Worm (Caenorhabditis elegans) whole organism, young adult: ENCODE results near the gene klp-7.
"Not testable (repeated sequence)": the region's sequence is repeated elsewhere in the genome, so short reads cannot be mapped to it uniquely, and the experiment has no call there.

Experiments
- B0035.1 ChIP-seq: sonication (generic microtip); optimal IDR thresholded peaks from 2 replicates; lab custom pipeline; 2016; ENCODE audit warnings: missing genetic modification characterization, mild to moderate bottlenecking, missing compliant biosample characterization, missing genotype, missing genetic modification reagents
- B0336.3 ChIP-seq: fragments of 200-800 bp; sonication (Bioruptor generic); IDR thresholded peaks from 2 replicates; pipeline ENCODE4 v1.3.6; 2022; ENCODE audit warnings: missing genetic modification characterization, missing compliant biosample characterization
- F22D6.2 ChIP-seq: sonication (generic microtip); optimal IDR thresholded peaks from 2 replicates; lab custom pipeline; 2016; ENCODE audit warnings: mild to moderate bottlenecking, missing genetic modification characterization, missing compliant biosample characterization
- K11D2.4 ChIP-seq: fragments of 200-800 bp; sonication (Bioruptor generic); IDR thresholded peaks from 2 replicates; pipeline ENCODE4 v1.3.6; 2022; ENCODE audit warnings: missing genetic modification reagents, missing genetic modification characterization, missing compliant biosample characterization
- K12H6.12 ChIP-seq: fragments of 200-800 bp; sonication (Bioruptor generic); optimal IDR thresholded peaks from 2 replicates; lab custom pipeline; 2018; ENCODE audit warnings: mild to moderate bottlenecking, missing genetic modification characterization, missing compliant biosample characterization
- T07F8.4 ChIP-seq: sonication (generic microtip); optimal IDR thresholded peaks from 2 replicates; lab custom pipeline; 2016; ENCODE audit warnings: mild to moderate bottlenecking, missing genetic modification characterization, moderate library complexity, missing compliant biosample characterization
- T26A5.8 ChIP-seq: sonication (generic microtip); optimal IDR thresholded peaks from 2 replicates; lab custom pipeline; 2016; ENCODE audit warnings: missing genetic modification characterization, missing compliant biosample characterization
- Y79H2A.3 ChIP-seq: fragments of 200-800 bp; sonication (Bioruptor generic); conservative IDR thresholded peaks from 2 replicates; pipeline ENCODE4 v1.3.6; 2022; ENCODE audit warnings: missing genetic modification reagents, missing genetic modification characterization, missing compliant biosample characterization
- ZK185.1 ChIP-seq: sonication (generic microtip); optimal IDR thresholded peaks from 2 replicates; lab custom pipeline; 2016; ENCODE audit warnings: mild to moderate bottlenecking, missing genetic modification characterization, missing compliant biosample characterization; ENCODE audit not compliant: poor library complexity, severe bottlenecking
- ama-1 ChIP-seq, 3 experiments: fragments of 150-350 bp in 1 of 3; sonication (generic microtip) in 2 of 3; optimal IDR thresholded peaks; 2 replicates each; lab custom pipeline; 2014 to 2018; ENCODE audit warnings: missing biosample characterization in 2 of 3, missing genetic modification characterization in 2 of 3, missing genetic modification reagents in 2 of 3
- aptf-3 ChIP-seq: fragments of 200-800 bp; sonication (Bioruptor generic); IDR thresholded peaks from 2 replicates; pipeline ENCODE4 v1.3.6; 2022; ENCODE audit warnings: missing genetic modification characterization, missing compliant biosample characterization
- ccch-3 ChIP-seq: fragments of 200-800 bp; sonication (Bioruptor generic); optimal IDR thresholded peaks from 2 replicates; lab custom pipeline; 2018; ENCODE audit warnings: mild to moderate bottlenecking, missing genetic modification characterization, missing compliant biosample characterization
- cebp-2 ChIP-seq: fragments of 200-800 bp; sonication (Bioruptor generic); IDR thresholded peaks from 2 replicates; pipeline ENCODE4 v1.3.6; 2022; ENCODE audit warnings: missing genetic modification characterization, missing compliant biosample characterization
- die-1 ChIP-seq: sonication (generic microtip); optimal IDR thresholded peaks from 2 replicates; lab custom pipeline; 2016; ENCODE audit warnings: missing genotype, mild to moderate bottlenecking, missing genetic modification characterization, missing compliant biosample characterization
- dox-1 ChIP-seq: fragments of 200-800 bp; sonication (Bioruptor generic); IDR thresholded peaks from 2 replicates; pipeline ENCODE4 v1.3.6; 2022; ENCODE audit warnings: missing genetic modification reagents, missing genetic modification characterization, missing compliant biosample characterization
- hmg-1.2 ChIP-seq: fragments of 200-800 bp; sonication (Bioruptor generic); IDR thresholded peaks from 2 replicates; pipeline ENCODE4 v1.3.6; 2022; ENCODE audit warnings: missing genetic modification reagents, missing genetic modification characterization, missing compliant biosample characterization
- let-607 ChIP-seq, 2 experiments: fragments of 200-800 bp in 1 of 2; sonication (Bioruptor generic) in 1 of 2; sonication (generic microtip) in 1 of 2; optimal IDR thresholded peaks; 2 replicates each; lab custom pipeline; 2016 to 2018; ENCODE audit warnings: mild to moderate bottlenecking in 2 of 2, missing compliant biosample characterization in 2 of 2, missing genetic modification characterization in 2 of 2, moderate library complexity in 2 of 2, missing genotype in 1 of 2
- lin-26 ChIP-seq: fragments of 200-800 bp; sonication (Bioruptor generic); IDR thresholded peaks from 2 replicates; pipeline ENCODE4 v1.3.6; 2022; ENCODE audit warnings: missing genetic modification reagents, missing genetic modification characterization, missing compliant biosample characterization
- lin-35 ChIP-seq, 3 experiments: fragments of 150-350 bp in 2 of 3; sonication (generic microtip) in 1 of 3; optimal IDR thresholded peaks; 2 replicates each; lab custom pipeline; 2014 to 2018; ENCODE audit warnings: missing biosample characterization in 3 of 3, missing genetic modification characterization in 3 of 3, missing genetic modification reagents in 3 of 3
- lin-54 ChIP-seq: fragments of 200-800 bp; sonication (Bioruptor generic); optimal IDR thresholded peaks from 2 replicates; lab custom pipeline; 2018; ENCODE audit warnings: mild to moderate bottlenecking, missing genetic modification characterization, missing compliant biosample characterization
- lsl-1 ChIP-seq: fragments of 200-800 bp; sonication (Bioruptor generic); optimal IDR thresholded peaks from 2 replicates; lab custom pipeline; 2018; ENCODE audit warnings: mild to moderate bottlenecking, missing genetic modification characterization, moderate library complexity, missing compliant biosample characterization
- lsy-27 ChIP-seq: sonication (generic microtip); optimal IDR thresholded peaks from 2 replicates; lab custom pipeline; 2017; ENCODE audit warnings: missing genetic modification characterization, mild to moderate bottlenecking, missing compliant biosample characterization, antibody characterized with exemption, missing genotype, borderline replicate concordance; ENCODE audit not compliant: insufficient read depth
- madf-10 ChIP-seq: sonication (generic microtip); optimal IDR thresholded peaks from 2 replicates; lab custom pipeline; 2016; ENCODE audit warnings: mild to moderate bottlenecking, missing genetic modification characterization, missing compliant biosample characterization
- madf-3 ChIP-seq: fragments of 200-800 bp; sonication (Bioruptor generic); IDR thresholded peaks from 2 replicates; pipeline ENCODE4 v1.3.6; 2022; ENCODE audit warnings: missing genetic modification reagents, missing genetic modification characterization, missing compliant biosample characterization
- madf-6 ChIP-seq: fragments of 200-800 bp; sonication (Bioruptor generic); IDR thresholded peaks from 2 replicates; pipeline ENCODE4 v1.3.6; 2022; ENCODE audit warnings: missing genetic modification reagents, missing genetic modification characterization, missing compliant biosample characterization
- mel-28 ChIP-seq: sonication (generic microtip); optimal IDR thresholded peaks from 2 replicates; lab custom pipeline; 2016; ENCODE audit warnings: borderline replicate concordance, mild to moderate bottlenecking, missing genetic modification characterization, missing compliant biosample characterization
- nhr-120 ChIP-seq: fragments of 200-800 bp; sonication (Bioruptor generic); IDR thresholded peaks from 2 replicates; pipeline ENCODE4 v1.3.6; 2022; ENCODE audit warnings: missing genetic modification characterization, missing compliant biosample characterization
- nhr-90 ChIP-seq: sonication (generic microtip); optimal IDR thresholded peaks from 2 replicates; lab custom pipeline; 2016; ENCODE audit warnings: missing genotype, mild to moderate bottlenecking, missing genetic modification characterization, missing compliant biosample characterization
- pha-4 ChIP-seq: fragments of 150-350 bp; sonication (generic microtip); optimal IDR thresholded peaks from 2 replicates; lab custom pipeline; 2014; ENCODE audit warnings: missing biosample characterization, missing genetic modification reagents, missing genetic modification characterization
- rcor-1 ChIP-seq: fragments of 200-800 bp; sonication (Bioruptor generic); IDR thresholded peaks from 2 replicates; pipeline ENCODE4 v1.3.6; 2022; ENCODE audit warnings: missing genetic modification reagents, missing genetic modification characterization, missing compliant biosample characterization
- rpc-1 ChIP-seq, 2 experiments: fragments of 150-350 bp in 1 of 2; sonication (generic microtip) in 1 of 2; optimal IDR thresholded peaks; 2 replicates each; lab custom pipeline; 2014 to 2018; ENCODE audit warnings: missing biosample characterization in 1 of 2, missing genetic modification characterization in 1 of 2, missing genetic modification reagents in 1 of 2, missing genotype in 1 of 2
- sea-2 ChIP-seq: fragments of 200-800 bp; sonication (Bioruptor generic); IDR thresholded peaks from 2 replicates; pipeline ENCODE4 v1.3.6; 2022; ENCODE audit warnings: missing genetic modification characterization, missing compliant biosample characterization
- snpc-1.1 ChIP-seq: sonication (generic microtip); optimal IDR thresholded peaks from 2 replicates; lab custom pipeline; 2017; ENCODE audit warnings: missing genetic modification characterization, mild to moderate bottlenecking, missing compliant biosample characterization, antibody characterized with exemption, moderate library complexity, missing genotype, missing genetic modification reagents; ENCODE audit not compliant: insufficient read depth
- snpc-1.3 ChIP-seq: sonication (generic microtip); optimal IDR thresholded peaks from 2 replicates; lab custom pipeline; 2017; ENCODE audit warnings: missing genetic modification characterization, mild to moderate bottlenecking, missing compliant biosample characterization, antibody characterized with exemption, moderate library complexity, missing genotype, missing genetic modification reagents; ENCODE audit not compliant: insufficient read depth
- somi-1 ChIP-seq: fragments of 200-800 bp; sonication (Bioruptor generic); optimal IDR thresholded peaks from 2 replicates; lab custom pipeline; 2018; ENCODE audit warnings: mild to moderate bottlenecking, missing genetic modification characterization, missing compliant biosample characterization
- sptf-2 ChIP-seq: fragments of 200-800 bp; sonication (Bioruptor generic); optimal IDR thresholded peaks from 2 replicates; lab custom pipeline; 2018; ENCODE audit warnings: mild to moderate bottlenecking, missing genetic modification characterization, missing compliant biosample characterization
- xnd-1 ChIP-seq: sonication (generic microtip); optimal IDR thresholded peaks from 2 replicates; lab custom pipeline; 2016; ENCODE audit warnings: missing genotype, missing genetic modification reagents, missing genetic modification characterization, missing compliant biosample characterization
- zfh-2 ChIP-seq: fragments of 200-800 bp; sonication (Bioruptor generic); conservative IDR thresholded peaks from 2 replicates; pipeline ENCODE4 v1.3.6; 2022; ENCODE audit warnings: missing genetic modification reagents, missing genetic modification characterization, missing compliant biosample characterization
- zim-3 ChIP-seq: sonication (generic microtip); optimal IDR thresholded peaks from 2 replicates; lab custom pipeline; 2017; ENCODE audit warnings: mild to moderate bottlenecking, missing genetic modification characterization, moderate library complexity, missing compliant biosample characterization
- ztf-25 ChIP-seq: fragments of 200-800 bp; sonication (Bioruptor generic); IDR thresholded peaks from 2 replicates; pipeline ENCODE4 v1.3.6; 2022; ENCODE audit warnings: missing genetic modification reagents, missing genetic modification characterization, missing compliant biosample characterization
- ztf-26 ChIP-seq: sonication (generic microtip); optimal IDR thresholded peaks from 2 replicates; lab custom pipeline; 2017; ENCODE audit warnings: missing genetic modification characterization, missing compliant biosample characterization

Gene klp-7

ce11 chrIII:10805625-10806024, at the start of gene klp-7:
TSS of gene klp-7 (plus strand) at chrIII:10805925.
- not testable (repeated sequence) for TF ChIP-seq K11D2.4 (GFP tag; lab: Robert Waterston, UW); snpc-1.1 (tag; lab: Kevin White, UChicago); madf-10 (tag; lab: Kevin White, UChicago)

ce11 chrIII:10757540-10757939, 48.2 kb upstream of the klp-7 start, which contains the start of gene rnf-113:
TSS of gene rnf-113 (minus strand) at chrIII:10757640.
- no peak for TF ChIP-seq somi-1 (GFP tag; lab: Kevin White, UChicago)

ce11 chrIII:10758422-10758821, 47.3 kb upstream of the klp-7 start, which contains the start of gene K01G5.10:
TSS of gene K01G5.10 (minus strand) at chrIII:10758522.
- no peak for TF ChIP-seq die-1 (tag; lab: Kevin White, UChicago)
- TF ChIP-seq lin-35 (GFP tag; optimal IDR thresholded peaks at IDR 0.05; lab: Kevin White, UChicago) = no peak
- no peak for TF ChIP-seq lin-54 (GFP tag; lab: Kevin White, UChicago)
- no peak for TF ChIP-seq sptf-2 (GFP tag; lab: Kevin White, UChicago)
- no peak for TF ChIP-seq madf-3 (GFP tag; lab: Robert Waterston, UW)
- TF ChIP-seq hmg-1.2 (GFP tag; lab: Robert Waterston, UW) = no peak
- no peak for TF ChIP-seq let-607 (tag; optimal IDR thresholded peaks at IDR 0.05; lab: Kevin White, UChicago)
- no peak for TF ChIP-seq sea-2 (GFP tag; lab: Robert Waterston, UW)
- no peak for TF ChIP-seq Y79H2A.3
- TF ChIP-seq aptf-3 = no peak
- no peak for TF ChIP-seq lin-26
- no peak for TF ChIP-seq ztf-26 (tag; lab: Kevin White, UChicago)
- TF ChIP-seq lsy-27 (tag; lab: Kevin White, UChicago) = no peak
- no peak for TF ChIP-seq zfh-2
- no peak for TF ChIP-seq nhr-120 (GFP tag; lab: Robert Waterston, UW)
- no peak for TF ChIP-seq B0336.3
- no peak for TF ChIP-seq nhr-90 (tag; lab: Kevin White, UChicago)
- no peak for TF ChIP-seq lsl-1

ce11 chrIII:10759050-10760023, 46.4 kb upstream of the klp-7 start, which contains the start of gene tasp-1:
TSS of gene tasp-1 (plus strand) at chrIII:10759307.
- peak; percentile 97 for TF ChIP-seq B0035.1
- peak; percentile 98 for TF ChIP-seq madf-6 (GFP tag; lab: Robert Waterston, UW)
- TF ChIP-seq xnd-1 (tag; lab: Kevin White, UChicago) = peak; percentile 77
- peak; percentile 53 for TF ChIP-seq rpc-1 (optimal IDR thresholded peaks at IDR 0.05; lab: Kevin White, UChicago)
- peak; percentile 8 for TF ChIP-seq rpc-1 (tag; optimal IDR thresholded peaks at IDR 0.05; lab: Kevin White, UChicago)
- peak; percentile 99 for TF ChIP-seq rcor-1
- TF ChIP-seq ccch-3 (GFP tag; lab: Kevin White, UChicago) = peak; percentile 69
- TF ChIP-seq mel-28 (tag; lab: Kevin White, UChicago) = peak; percentile 94
- peak; percentile 90 for TF ChIP-seq T26A5.8
- peak; percentile 100 for TF ChIP-seq dox-1
- peak; percentile 96 for TF ChIP-seq F22D6.2
- TF ChIP-seq snpc-1.3 = peak; percentile 96
- peak; percentile 98 for TF ChIP-seq cebp-2 (GFP tag; lab: Robert Waterston, UW)
- peak; percentile 99 for TF ChIP-seq ZK185.1
- TF ChIP-seq ztf-25 (GFP tag; lab: Robert Waterston, UW) = peak; percentile 100
- peak; percentile 100 for TF ChIP-seq K12H6.12
- TF ChIP-seq zim-3 (tag; lab: Kevin White, UChicago) = peak; percentile 98
- TF ChIP-seq ama-1 (optimal IDR thresholded peaks at IDR 0.05; lab: Kevin White, UChicago) = no peak
- TF ChIP-seq ama-1 (GFP tag; optimal IDR thresholded peaks at IDR 0.05; lab: Kevin White, UChicago) = peak; percentile 61 to 86
- TF ChIP-seq pha-4 = peak; percentile 99
- peak; percentile 96 for TF ChIP-seq T07F8.4 (tag; lab: Kevin White, UChicago)
